Worm (Caenorhabditis elegans): Measurements from ENCODE around the gene qua-1.

Gene qua-1

ce11 chrII:8181437-8181836 lies 17.2 kb upstream of the qua-1 start, which contains the start of gene dylt-3:
Gene dylt-3 (plus strand): TSS chrII:8181737.
- TF ChIP-seq nhr-2 (tag; optimal IDR thresholded peaks at IDR 0.05): no peak
- TF ChIP-seq flh-1 (GFP tag; optimal IDR thresholded peaks at IDR 0.05): no peak
- TF ChIP-seq ces-1 (GFP tag; optimal IDR thresholded peaks at IDR 0.05): no peak
- no peak for TF ChIP-seq hlh-1 (tag; optimal IDR thresholded peaks at IDR 0.05)
- no peak for TF ChIP-seq lin-32 (GFP tag; optimal IDR thresholded peaks at IDR 0.05)
- TF ChIP-seq ceh-39 (tag; optimal IDR thresholded peaks at IDR 0.05): no peak
- TF ChIP-seq unc-62 (GFP tag; optimal IDR thresholded peaks at IDR 0.05): no peak
- TF ChIP-seq mls-2 (tag; optimal IDR thresholded peaks at IDR 0.05): no peak

- TF ChIP-seq unc-62 (GFP tag; optimal IDR thresholded peaks at IDR 0.05) (peak; percentile 86), sem-2 (GFP tag; optimal IDR thresholded peaks at IDR 0.05) (no peak), nhr-237 (tag; optimal IDR thresholded peaks at IDR 0.05) (peak; percentile 96), lin-32 (GFP tag; optimal IDR thresholded peaks at IDR 0.05) (peak; percentile 59), ces-1 (GFP tag; optimal IDR thresholded peaks at IDR 0.05) (peak; percentile 87), unc-39 (tag; optimal IDR thresholded peaks at IDR 0.05) (no peak), M03D4.4 (tag; optimal IDR thresholded peaks at IDR 0.05) (peak; percentile 61), bed-3 (GFP tag; optimal IDR thresholded peaks at IDR 0.05) (no peak), mab-5 (tag; optimal IDR thresholded peaks at IDR 0.05) (peak; percentile 70), mls-2 (tag; optimal IDR thresholded peaks at IDR 0.05) (no peak), nhr-28 (tag; optimal IDR thresholded peaks at IDR 0.05) (no peak), lsy-2 (tag; optimal IDR thresholded peaks at IDR 0.05) (peak; percentile 100), blmp-1 (tag; optimal IDR thresholded peaks at IDR 0.05) (peak; percentile 40), snpc-4 (tag; optimal IDR thresholded peaks at IDR 0.05) (no peak), elt-3 (tag; optimal IDR thresholded peaks at IDR 0.05) (no peak), flh-1 (GFP tag; optimal IDR thresholded peaks at IDR 0.05) (no peak), pha-4 (tag; optimal IDR thresholded peaks at IDR 0.05) (peak; percentile 96), drap-1 (GFP tag; optimal IDR thresholded peaks at IDR 0.05) (peak; percentile 40), zip-8 (tag; optimal IDR thresholded peaks at IDR 0.05) (no peak), nhr-12 (tag; optimal IDR thresholded peaks at IDR 0.05) (no peak), hlh-1 (tag; optimal IDR thresholded peaks at IDR 0.05) (peak; percentile 87), ceh-39 (tag; optimal IDR thresholded peaks at IDR 0.05) (peak; percentile 91), ceh-43 (GFP tag; optimal IDR thresholded peaks at IDR 0.05) (peak; percentile 8), nhr-76 (tag; optimal IDR thresholded peaks at IDR 0.05) (no peak), cnd-1 (tag; optimal IDR thresholded peaks at IDR 0.05) (peak; percentile 96), ztf-11 (tag; optimal IDR thresholded peaks at IDR 0.05) (no peak), unc-120 (tag; optimal IDR thresholded peaks at IDR 0.05; ENCODE audit: poor library complexity, severe bottlenecking) (no peak), nhr-2 (tag; optimal IDR thresholded peaks at IDR 0.05) (peak; percentile 60), lin-13 (tag; optimal IDR thresholded peaks at IDR 0.05) (peak; percentile 91), ceh-83 (GFP tag; optimal IDR thresholded peaks at IDR 0.05) (no peak), elt-1 (tag; optimal IDR thresholded peaks at IDR 0.05; ENCODE audit: borderline replicate concordance, insufficient read depth) (no peak), tbx-8 (GFP tag; optimal IDR thresholded peaks at IDR 0.05) (no peak), ham-2 (GFP tag; optimal IDR thresholded peaks at IDR 0.05) (peak; percentile 40), sptf-1 (tag; optimal IDR thresholded peaks at IDR 0.05) (peak; percentile 67), mep-1 (tag; optimal IDR thresholded peaks at IDR 0.05) (peak; percentile 98)
These were observed 13.5 kb upstream of the qua-1 start, which contains the start of the genes mig-5 and cct-1 for ce11 chrII:8185016-8185493. Gene mig-5 (minus strand): TSS chrII:8185023. Gene cct-1 (plus strand): TSS chrII:8185443.

ce11 chrII:8187516-8187915 lies 11.1 kb upstream of the qua-1 start:
- TF ChIP-seq elt-1 (tag; optimal IDR thresholded peaks at IDR 0.05; ENCODE audit: borderline replicate concordance, insufficient read depth) (no peak), nhr-76 (tag; optimal IDR thresholded peaks at IDR 0.05) (no peak), nhr-237 (tag; optimal IDR thresholded peaks at IDR 0.05) (no peak), lin-32 (GFP tag; optimal IDR thresholded peaks at IDR 0.05) (no peak), mab-5 (tag; optimal IDR thresholded peaks at IDR 0.05) (no peak), ces-1 (GFP tag; optimal IDR thresholded peaks at IDR 0.05) (no peak), ceh-43 (GFP tag; optimal IDR thresholded peaks at IDR 0.05) (no peak), M03D4.4 (tag; optimal IDR thresholded peaks at IDR 0.05) (no peak), hlh-1 (tag; optimal IDR thresholded peaks at IDR 0.05) (no peak), pha-4 (tag; optimal IDR thresholded peaks at IDR 0.05) (no peak), lin-13 (tag; optimal IDR thresholded peaks at IDR 0.05) (no peak), nhr-2 (tag; optimal IDR thresholded peaks at IDR 0.05) (no peak), ztf-11 (tag; optimal IDR thresholded peaks at IDR 0.05) (no peak), blmp-1 (tag; optimal IDR thresholded peaks at IDR 0.05) (no peak), drap-1 (GFP tag; optimal IDR thresholded peaks at IDR 0.05) (no peak), mls-2 (tag; optimal IDR thresholded peaks at IDR 0.05) (no peak), mep-1 (tag; optimal IDR thresholded peaks at IDR 0.05) (no peak), unc-120 (tag; optimal IDR thresholded peaks at IDR 0.05; ENCODE audit: poor library complexity, severe bottlenecking) (no peak), unc-62 (GFP tag; optimal IDR thresholded peaks at IDR 0.05) (no peak)
